Fruit fly (Drosophila melanogaster): Measurements from ENCODE around the gene CG13362.
A peak's percentile ranks its signal among the peaks of the same experiment; 100 is the strongest.

CG13362 gene

dm6 chrX:796397-796989 is 45.4 kb upstream of the CG13362 start (continued):
- TF ChIP-seq Dll (GFP tag; IDR thresholded peaks at IDR 0.05; ENCODE audit: partially characterized antibody) = peak; percentile 99
- TF ChIP-seq BEAF-32 (GFP tag; optimal IDR thresholded peaks at IDR 0.05) = peak; percentile 87
- peak; percentile 18 for TF ChIP-seq CG15514 (GFP tag; optimal IDR thresholded peaks at IDR 0.05)
- TF ChIP-seq CG6683 (GFP tag; optimal IDR thresholded peaks at IDR 0.05) = no peak
- TF ChIP-seq CG15269 (tag; optimal IDR thresholded peaks at IDR 0.05) = no peak
- no peak for TF ChIP-seq NK7.1 (GFP tag; optimal IDR thresholded peaks at IDR 0.05)
- TF ChIP-seq Bdp1 (GFP tag; optimal IDR thresholded peaks at IDR 0.05) = no peak
- TF ChIP-seq Sry-δ (GFP tag; optimal IDR thresholded peaks at IDR 0.05) = peak; percentile 60
- no peak for TF ChIP-seq Jarid2 (GFP tag; optimal IDR thresholded peaks at IDR 0.05)
- peak; percentile 31 for TF ChIP-seq CG34376 (GFP tag; optimal IDR thresholded peaks at IDR 0.05)
- TF ChIP-seq CG31365 (tag; optimal IDR thresholded peaks at IDR 0.05) = no peak
- TF ChIP-seq Bteb2 (GFP tag; optimal IDR thresholded peaks at IDR 0.05) = no peak
- TF ChIP-seq CG30020 (tag; optimal IDR thresholded peaks at IDR 0.05) = no peak
- TF ChIP-seq Adf1 (GFP tag; IDR thresholded peaks at IDR 0.05) = no peak
- peak; percentile 27 for TF ChIP-seq CoRest (tag; optimal IDR thresholded peaks at IDR 0.05)
- TF ChIP-seq CG13296 (GFP tag; optimal IDR thresholded peaks at IDR 0.05) = peak; percentile 8
- no peak for TF ChIP-seq fu2 (GFP tag; optimal IDR thresholded peaks at IDR 0.05)
- TF ChIP-seq gcm (GFP tag; optimal IDR thresholded peaks at IDR 0.05) = peak; percentile 18
- peak; percentile 49 for TF ChIP-seq oc (tag; optimal IDR thresholded peaks at IDR 0.05)
- no peak for TF ChIP-seq CG17802 (tag; optimal IDR thresholded peaks at IDR 0.05)
- TF ChIP-seq Aef1 (GFP tag; IDR thresholded peaks at IDR 0.05) = no peak
- no peak for TF ChIP-seq CG17385 (GFP tag; optimal IDR thresholded peaks at IDR 0.05)
- peak; percentile 99 for TF ChIP-seq Elba2 (GFP tag; optimal IDR thresholded peaks at IDR 0.05)
- no peak for TF ChIP-seq CrebB (tag; optimal IDR thresholded peaks at IDR 0.05)
- peak; percentile 34 for TF ChIP-seq CHES-1-like (GFP tag; optimal IDR thresholded peaks at IDR 0.05)
- TF ChIP-seq Ravus (GFP tag; IDR thresholded peaks at IDR 0.05) = no peak
- no peak for TF ChIP-seq CG3726 (GFP tag; IDR thresholded peaks at IDR 0.05)
- no peak for TF ChIP-seq fd96Cb (tag; optimal IDR thresholded peaks at IDR 0.05)
- no peak for TF ChIP-seq CG18619 (GFP tag; optimal IDR thresholded peaks at IDR 0.05)
- no peak for TF ChIP-seq pfk (GFP tag; optimal IDR thresholded peaks at IDR 0.05)
- TF ChIP-seq run (tag; optimal IDR thresholded peaks at IDR 0.05) = no peak
- no peak for TF ChIP-seq ham (GFP tag; IDR thresholded peaks at IDR 0.05)
- peak; percentile 52; the same call in 1 of the 2 replicates for TF ChIP-seq Xrp1 (GFP tag; IDR thresholded peaks at IDR 0.05)
- no peak for TF ChIP-seq MTF-1 (GFP tag; optimal IDR thresholded peaks at IDR 0.05; ENCODE audit: borderline replicate concordance)
- TF ChIP-seq CG2120 (GFP tag; optimal IDR thresholded peaks at IDR 0.05) = peak; percentile 53
- TF ChIP-seq CG1024 (GFP tag; IDR thresholded peaks at IDR 0.05) = no peak
- no peak for TF ChIP-seq CG43689 (GFP tag; IDR thresholded peaks at IDR 0.05)
- TF ChIP-seq CG11696 (GFP tag; IDR thresholded peaks at IDR 0.05) = no peak
- TF ChIP-seq CG13123 (GFP tag; optimal IDR thresholded peaks at IDR 0.05) = no peak
- no peak for TF ChIP-seq CG8281 (tag; optimal IDR thresholded peaks at IDR 0.05)
- TF ChIP-seq CG8765 (GFP tag; IDR thresholded peaks at IDR 0.05) = no peak
- no peak for TF ChIP-seq danr (GFP tag; IDR thresholded peaks at IDR 0.05)
- no peak for TF ChIP-seq CG9876 (GFP tag; optimal IDR thresholded peaks at IDR 0.05)
- TF ChIP-seq pho (GFP tag; optimal IDR thresholded peaks at IDR 0.05) = peak; percentile 31
- peak; percentile 10 for TF ChIP-seq Abd-B (GFP tag; optimal IDR thresholded peaks at IDR 0.05)
- no peak for TF ChIP-seq lola (GFP tag; optimal IDR thresholded peaks at IDR 0.05)
- no peak for TF ChIP-seq CG33557 (GFP tag; optimal IDR thresholded peaks at IDR 0.05)
- TF ChIP-seq CG3065 (GFP tag; optimal IDR thresholded peaks at IDR 0.05) = no peak
- no peak for TF ChIP-seq CG9817 (tag; optimal IDR thresholded peaks at IDR 0.05)
- no peak for TF ChIP-seq CG9215 (GFP tag; IDR thresholded peaks at IDR 0.05)
